Worm (Caenorhabditis elegans): ENCODE results near the gene T28C12.2.

The T28C12.2 gene

DNA sequence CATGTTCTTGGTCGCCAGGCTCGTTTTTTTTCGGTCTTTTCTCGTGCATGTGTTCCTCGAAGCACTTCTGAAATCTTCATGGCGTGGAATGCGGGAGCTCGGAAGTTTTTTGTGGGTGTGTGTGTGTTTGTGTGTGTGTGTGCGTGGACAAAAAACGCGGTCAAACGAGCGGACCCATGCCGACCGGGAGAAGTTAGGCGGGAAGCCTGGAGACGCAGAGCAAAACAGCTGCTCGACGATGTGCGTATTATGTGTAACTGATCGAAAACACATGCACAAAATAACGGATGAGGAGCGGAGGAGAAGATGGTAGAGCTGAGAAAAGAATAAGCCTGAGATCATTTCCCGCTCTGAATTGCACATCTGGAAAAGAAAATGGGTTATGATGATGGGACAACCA, 13.5 kb downstream of the T28C12.2 start:
- TF ChIP-seq nhr-237 (tag; optimal IDR thresholded peaks at IDR 0.05) (no peak), ham-2 (GFP tag; optimal IDR thresholded peaks at IDR 0.05) (no peak), hlh-1 (tag; optimal IDR thresholded peaks at IDR 0.05) (peak; percentile 93), ztf-11 (tag; optimal IDR thresholded peaks at IDR 0.05) (no peak), M03D4.4 (tag; optimal IDR thresholded peaks at IDR 0.05) (no peak), elt-1 (tag; optimal IDR thresholded peaks at IDR 0.05; ENCODE audit: borderline replicate concordance, insufficient read depth) (no peak), zip-8 (tag; optimal IDR thresholded peaks at IDR 0.05) (no peak), ceh-83 (GFP tag; optimal IDR thresholded peaks at IDR 0.05) (no peak), unc-39 (tag; optimal IDR thresholded peaks at IDR 0.05) (no peak), snpc-4 (tag; optimal IDR thresholded peaks at IDR 0.05) (no peak), sem-2 (GFP tag; optimal IDR thresholded peaks at IDR 0.05) (no peak), unc-120 (tag; optimal IDR thresholded peaks at IDR 0.05; ENCODE audit: poor library complexity, severe bottlenecking) (peak; percentile 36), lsy-2 (tag; optimal IDR thresholded peaks at IDR 0.05) (no peak), mep-1 (tag; optimal IDR thresholded peaks at IDR 0.05) (no peak)

- no peak for TF ChIP-seq elt-1 (tag; optimal IDR thresholded peaks at IDR 0.05; ENCODE audit: borderline replicate concordance, insufficient read depth)
- no peak for TF ChIP-seq mep-1 (tag; optimal IDR thresholded peaks at IDR 0.05)
- no peak for TF ChIP-seq snpc-4 (tag; optimal IDR thresholded peaks at IDR 0.05)
Measured at ce11 chrV:6344531-6345171, 15.7 kb downstream of the T28C12.2 start.

DNA sequence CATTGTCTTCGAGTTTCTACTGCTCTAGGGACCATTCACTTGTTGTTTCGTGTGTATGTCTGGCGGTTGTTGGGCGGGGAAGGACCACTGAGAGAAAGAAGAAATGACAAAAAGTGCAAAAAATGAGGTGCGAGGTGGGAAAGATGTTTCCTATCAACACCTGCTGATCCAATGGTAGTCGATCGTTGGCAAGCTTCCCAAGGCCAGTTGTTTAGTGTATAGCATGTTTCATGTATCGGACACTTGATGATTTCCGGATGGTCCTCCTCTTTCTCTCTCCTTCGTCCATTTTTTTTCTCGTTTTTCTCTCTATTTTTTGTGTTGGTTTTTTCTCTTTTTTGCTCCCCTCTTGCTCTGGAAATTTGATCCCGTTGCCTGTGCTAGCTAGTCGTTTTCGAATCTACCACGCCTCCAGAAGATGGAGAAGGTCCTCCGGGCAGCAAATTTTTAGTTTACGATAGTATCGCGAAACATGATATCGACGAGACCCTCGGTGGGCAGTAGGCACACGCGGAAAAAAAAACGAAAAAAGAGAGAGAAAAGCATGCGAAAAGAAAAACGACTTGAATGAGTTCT, 17.1 kb downstream of the T28C12.2 start:
- TF ChIP-seq unc-62 (GFP tag; optimal IDR thresholded peaks at IDR 0.05) (no peak), ceh-39 (tag; optimal IDR thresholded peaks at IDR 0.05) (no peak), hlh-1 (tag; optimal IDR thresholded peaks at IDR 0.05) (peak; percentile 30)

DNA sequence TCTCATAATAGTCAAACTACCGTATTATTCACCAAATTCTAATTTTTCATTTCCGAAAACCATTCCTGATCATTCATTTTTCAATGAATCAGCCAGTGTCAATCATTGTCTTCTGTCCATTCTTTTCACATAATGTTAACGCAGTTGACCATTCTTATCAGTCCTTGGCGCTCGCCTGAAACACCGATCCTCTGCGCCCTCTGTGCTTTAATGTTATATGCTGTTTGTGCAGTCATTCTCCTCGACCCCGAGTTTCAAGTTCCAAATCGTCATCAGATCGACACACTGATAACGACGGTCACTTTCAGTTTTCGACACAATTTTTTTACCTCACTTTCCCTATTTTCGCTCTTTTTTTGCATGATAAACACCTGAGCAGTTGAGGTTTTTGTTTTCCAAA, 17.9 kb downstream of the T28C12.2 start:
- TF ChIP-seq lin-13 (tag; optimal IDR thresholded peaks at IDR 0.05) (no peak), tbx-8 (GFP tag; optimal IDR thresholded peaks at IDR 0.05) (no peak), ztf-11 (tag; optimal IDR thresholded peaks at IDR 0.05) (no peak)

DNA sequence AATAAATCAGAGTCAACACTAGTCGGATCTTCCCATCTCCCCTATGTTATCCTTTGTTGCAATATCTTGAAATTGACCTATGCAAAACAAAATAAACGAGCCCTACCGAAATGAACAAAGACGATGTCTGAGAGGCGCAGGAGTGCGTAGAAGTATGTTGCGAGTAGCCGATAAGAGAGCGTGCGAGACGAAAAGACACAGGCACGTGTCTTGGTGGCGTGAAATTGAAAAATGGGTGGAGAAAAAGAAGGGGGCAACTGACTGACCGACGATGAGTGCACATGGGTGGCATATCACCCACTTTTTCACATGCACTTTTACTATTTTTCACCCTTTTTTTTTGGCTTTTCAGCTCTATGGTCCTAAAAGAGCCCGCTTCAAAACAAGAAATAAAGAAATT, 19.1 kb downstream of the T28C12.2 start:
- no peak for TF ChIP-seq zip-8 (tag; optimal IDR thresholded peaks at IDR 0.05)
- TF ChIP-seq mls-2 (tag; optimal IDR thresholded peaks at IDR 0.05), result no peak
- no peak for TF ChIP-seq flh-1 (GFP tag; optimal IDR thresholded peaks at IDR 0.05)
- no peak for TF ChIP-seq cnd-1 (tag; optimal IDR thresholded peaks at IDR 0.05)
- TF ChIP-seq ceh-39 (tag; optimal IDR thresholded peaks at IDR 0.05), result no peak
- TF ChIP-seq elt-1 (tag; optimal IDR thresholded peaks at IDR 0.05; ENCODE audit: borderline replicate concordance, insufficient read depth), result no peak
- no peak for TF ChIP-seq ceh-43 (GFP tag; optimal IDR thresholded peaks at IDR 0.05)
- no peak for TF ChIP-seq lin-13 (tag; optimal IDR thresholded peaks at IDR 0.05)
- TF ChIP-seq elt-3 (tag; optimal IDR thresholded peaks at IDR 0.05), result no peak
- no peak for TF ChIP-seq pha-4 (tag; optimal IDR thresholded peaks at IDR 0.05)
- no peak for TF ChIP-seq hlh-1 (tag; optimal IDR thresholded peaks at IDR 0.05)
- no peak for TF ChIP-seq nhr-237 (tag; optimal IDR thresholded peaks at IDR 0.05)
- no peak for TF ChIP-seq unc-39 (tag; optimal IDR thresholded peaks at IDR 0.05)
- TF ChIP-seq snpc-4 (tag; optimal IDR thresholded peaks at IDR 0.05), result no peak
- TF ChIP-seq lin-32 (GFP tag; optimal IDR thresholded peaks at IDR 0.05), result no peak

- TF ChIP-seq ceh-43 (GFP tag; optimal IDR thresholded peaks at IDR 0.05) (no peak), lin-13 (tag; optimal IDR thresholded peaks at IDR 0.05) (no peak), lsy-2 (tag; optimal IDR thresholded peaks at IDR 0.05) (no peak), hlh-1 (tag; optimal IDR thresholded peaks at IDR 0.05) (no peak), unc-39 (tag; optimal IDR thresholded peaks at IDR 0.05) (no peak), ztf-11 (tag; optimal IDR thresholded peaks at IDR 0.05) (no peak), ceh-39 (tag; optimal IDR thresholded peaks at IDR 0.05) (no peak), nhr-237 (tag; optimal IDR thresholded peaks at IDR 0.05) (no peak), sem-2 (GFP tag; optimal IDR thresholded peaks at IDR 0.05) (no peak), ham-2 (GFP tag; optimal IDR thresholded peaks at IDR 0.05) (no peak), cnd-1 (tag; optimal IDR thresholded peaks at IDR 0.05) (no peak), unc-62 (GFP tag; optimal IDR thresholded peaks at IDR 0.05) (no peak), sptf-1 (tag; optimal IDR thresholded peaks at IDR 0.05) (no peak), drap-1 (GFP tag; optimal IDR thresholded peaks at IDR 0.05) (no peak), tbx-8 (GFP tag; optimal IDR thresholded peaks at IDR 0.05) (no peak), ceh-83 (GFP tag; optimal IDR thresholded peaks at IDR 0.05) (no peak), snpc-4 (tag; optimal IDR thresholded peaks at IDR 0.05) (no peak)
Measured at ce11 chrV:6349597-6349996, 20.6 kb downstream of the T28C12.2 start.
